Fruit fly (Drosophila melanogaster): Measurements from ENCODE around the gene CG4572.

The CG4572 gene

DNA sequence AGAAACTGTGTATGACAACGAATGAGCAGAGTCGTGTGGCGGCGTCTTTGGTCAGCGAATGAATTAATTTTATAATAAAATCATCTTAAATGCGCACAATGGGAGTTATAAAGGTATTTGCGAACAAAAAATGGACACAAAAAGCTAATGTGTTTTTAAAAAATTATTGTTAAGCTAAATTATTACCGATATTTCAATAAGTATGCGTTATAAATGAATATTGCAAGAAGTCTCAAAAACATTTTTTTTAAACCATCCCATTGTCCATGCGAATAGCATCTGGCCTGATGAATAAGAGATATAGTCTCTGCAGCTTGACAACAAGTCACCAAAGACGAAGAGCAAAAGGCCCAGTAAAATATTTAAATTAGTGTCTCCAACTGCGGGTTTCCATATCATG, 33.2 kb downstream of the CG4572 start (continued):
- peak; percentile 56 for TF ChIP-seq slbo (GFP tag; IDR thresholded peaks at IDR 0.05)
- peak; percentile 47 for TF ChIP-seq Hsf (GFP tag; optimal IDR thresholded peaks at IDR 0.05)
- peak; percentile 80 for TF ChIP-seq CG14441 (GFP tag; IDR thresholded peaks at IDR 0.05)
- TF ChIP-seq fd96Cb (tag; optimal IDR thresholded peaks at IDR 0.05), result peak; percentile 61
- no peak for TF ChIP-seq zen (tag; optimal IDR thresholded peaks at IDR 0.05)
- TF ChIP-seq Blimp-1 (GFP tag; optimal IDR thresholded peaks at IDR 0.05), result peak; percentile 58
- TF ChIP-seq CG14710 (tag; optimal IDR thresholded peaks at IDR 0.05), result no peak
- TF ChIP-seq CG2712 (tag; optimal IDR thresholded peaks at IDR 0.05), result peak; percentile 70
- TF ChIP-seq CG6813 (GFP tag; optimal IDR thresholded peaks at IDR 0.05), result peak; percentile 18
- peak; percentile 61 for TF ChIP-seq org-1 (GFP tag; optimal IDR thresholded peaks at IDR 0.05)
- peak; percentile 51; the same call in 1 of the 2 replicates for TF ChIP-seq CG31224 (GFP tag; IDR thresholded peaks at IDR 0.05)
- peak; percentile 43 for TF ChIP-seq D19A (tag; optimal IDR thresholded peaks at IDR 0.05)
- TF ChIP-seq CG17829 (tag; optimal IDR thresholded peaks at IDR 0.05), result peak; percentile 56
- TF ChIP-seq nmo (GFP tag; optimal IDR thresholded peaks at IDR 0.05), result peak; percentile 14
- TF ChIP-seq Xrp1 (GFP tag; IDR thresholded peaks at IDR 0.05), result peak; percentile 59
- TF ChIP-seq az2 (GFP tag; optimal IDR thresholded peaks at IDR 0.05), result peak; percentile 46
- peak; percentile 69 for TF ChIP-seq lmd (GFP tag; IDR thresholded peaks at IDR 0.05)
- TF ChIP-seq ttk (GFP tag; IDR thresholded peaks at IDR 0.05), result peak; percentile 47; the same call in 1 of the 2 replicates
- TF ChIP-seq tup (GFP tag; optimal IDR thresholded peaks at IDR 0.05), result peak; percentile 11
- TF ChIP-seq gro (GFP tag; optimal IDR thresholded peaks at IDR 0.05), result peak; percentile 25
- no peak for TF ChIP-seq CG1792 (GFP tag; optimal IDR thresholded peaks at IDR 0.05)
- TF ChIP-seq MTF-1 (GFP tag; optimal IDR thresholded peaks at IDR 0.05; ENCODE audit: borderline replicate concordance), result no peak
- TF ChIP-seq pnt (GFP tag; optimal IDR thresholded peaks at IDR 0.05), result peak; percentile 3
- no peak for TF ChIP-seq CG10462 (GFP tag; optimal IDR thresholded peaks at IDR 0.05)
- peak; percentile 49 for TF ChIP-seq CG3407 (GFP tag; optimal IDR thresholded peaks at IDR 0.05)
- no peak for TF ChIP-seq ERR (GFP tag; optimal IDR thresholded peaks at IDR 0.05)
- TF ChIP-seq Eip74EF (GFP tag; optimal IDR thresholded peaks at IDR 0.05), result peak in 1 of 2 experiments; percentile 13
- no peak for TF ChIP-seq CG17802 (tag; optimal IDR thresholded peaks at IDR 0.05)
- TF ChIP-seq dysf (GFP tag; IDR thresholded peaks at IDR 0.05), result peak; percentile 81; the same call in 2 of the 3 replicates
- TF ChIP-seq CG7786 (GFP tag; optimal IDR thresholded peaks at IDR 0.05), result peak; percentile 39
- TF ChIP-seq Sry-β (GFP tag; optimal IDR thresholded peaks at IDR 0.05), result no peak
- TF ChIP-seq wek (GFP tag; optimal IDR thresholded peaks at IDR 0.05), result peak; percentile 9
- TF ChIP-seq hkb (optimal IDR thresholded peaks at IDR 0.05), result no peak
- peak; percentile 53 for TF ChIP-seq hkb (GFP tag; IDR thresholded peaks at IDR 0.05)
- peak; percentile 64; the same call in 1 of the 2 replicates for TF ChIP-seq Oaz (GFP tag; IDR thresholded peaks at IDR 0.05)
- no peak for TF ChIP-seq odd (GFP tag; optimal IDR thresholded peaks at IDR 0.05)
- TF ChIP-seq CG11723 (GFP tag; optimal IDR thresholded peaks at IDR 0.05), result no peak
- TF ChIP-seq Dp (GFP tag; optimal IDR thresholded peaks at IDR 0.05), result no peak
- TF ChIP-seq CG2120 (GFP tag; optimal IDR thresholded peaks at IDR 0.05), result peak; percentile 63
- peak; percentile 43 for TF ChIP-seq CG9817 (tag; optimal IDR thresholded peaks at IDR 0.05)
- TF ChIP-seq Ets65A (GFP tag), result peak; percentile 88
- TF ChIP-seq Dek (tag; optimal IDR thresholded peaks at IDR 0.05), result peak; percentile 58
- peak; percentile 63; the same call in 1 of the 2 replicates for TF ChIP-seq CG5953 (GFP tag; IDR thresholded peaks at IDR 0.05)
- no peak for TF ChIP-seq CG10565 (GFP tag; optimal IDR thresholded peaks at IDR 0.05)
- TF ChIP-seq fd3F (GFP tag; optimal IDR thresholded peaks at IDR 0.05), result peak; percentile 57
- TF ChIP-seq bab2 (GFP tag; optimal IDR thresholded peaks at IDR 0.05), result peak; percentile 37
- no peak for TF ChIP-seq C15 (GFP tag; IDR thresholded peaks at IDR 0.05)
- peak; percentile 2 for TF ChIP-seq D19B (GFP tag; optimal IDR thresholded peaks at IDR 0.05)
- no peak for TF ChIP-seq bbx (GFP tag; IDR thresholded peaks at IDR 0.05; ENCODE audit: partially characterized antibody)
- peak; percentile 34 for TF ChIP-seq CG9727 (GFP tag; optimal IDR thresholded peaks at IDR 0.05)
- peak; percentile 62; the same call in 1 of the 3 replicates for TF ChIP-seq CG34422 (GFP tag; IDR thresholded peaks at IDR 0.05)
